Worm (Caenorhabditis elegans) whole organism, L3 larva: ENCODE results near the gene F48B9.3.

ENCODE experiments used
- R02D3.7 ChIP-seq: fragments of 150-350 bp; optimal IDR thresholded peaks from 2 replicates; lab custom pipeline; 2014; ENCODE audit warnings: missing biosample characterization, missing genetic modification characterization
- ceh-9 ChIP-seq: sonication (generic microtip); optimal IDR thresholded peaks from 2 replicates; lab custom pipeline; 2018; ENCODE audit warnings: missing biosample characterization, missing genetic modification characterization
- egl-27 ChIP-seq: sonication (generic microtip); optimal IDR thresholded peaks from 4 replicates; lab custom pipeline; 2017; ENCODE audit warnings: missing biosample characterization, missing genetic modification reagents, missing genetic modification characterization
- eor-1 ChIP-seq, 2 experiments: fragments of 150-350 bp; optimal IDR thresholded peaks; 2 replicates each; lab custom pipeline; 2014 to 2018; ENCODE audit warnings: missing biosample characterization in 2 of 2, missing genetic modification characterization in 2 of 2
- fkh-10 ChIP-seq: sonication (generic microtip); optimal IDR thresholded peaks from 2 replicates; lab custom pipeline; 2017; ENCODE audit warnings: missing biosample characterization, missing genetic modification reagents, missing genetic modification characterization
- hmg-11 ChIP-seq: sonication (generic microtip); optimal IDR thresholded peaks from 2 replicates; lab custom pipeline; 2016; ENCODE audit warnings: missing genetic modification characterization, missing compliant biosample characterization
- lin-15B ChIP-seq: fragments of 150-350 bp; optimal IDR thresholded peaks from 2 replicates; lab custom pipeline; 2014; ENCODE audit warnings: missing biosample characterization, missing genetic modification characterization
- mdl-1 ChIP-seq: fragments of 150-350 bp; optimal IDR thresholded peaks from 2 replicates; lab custom pipeline; 2014; ENCODE audit warnings: missing biosample characterization, missing genetic modification characterization
- nhr-11 ChIP-seq: fragments of 150-350 bp; optimal IDR thresholded peaks from 2 replicates; lab custom pipeline; 2014; ENCODE audit warnings: missing biosample characterization, missing genetic modification characterization
- nhr-237 ChIP-seq: fragments of 150-350 bp; optimal IDR thresholded peaks from 2 replicates; lab custom pipeline; 2014; ENCODE audit warnings: missing biosample characterization, missing genetic modification characterization
- nhr-28 ChIP-seq: fragments of 150-350 bp; optimal IDR thresholded peaks from 2 replicates; lab custom pipeline; 2014; ENCODE audit warnings: missing biosample characterization, missing genetic modification characterization
- nhr-77 ChIP-seq: fragments of 150-350 bp; optimal IDR thresholded peaks from 2 replicates; lab custom pipeline; 2014; ENCODE audit warnings: missing biosample characterization, missing genetic modification characterization
- pha-4 ChIP-seq: fragments of 150-350 bp; optimal IDR thresholded peaks from 2 replicates; lab custom pipeline; 2014; ENCODE audit warnings: missing biosample characterization, missing genetic modification reagents, missing genetic modification characterization
- unc-62 ChIP-seq: fragments of 150-350 bp; sonication (generic microtip); optimal IDR thresholded peaks from 4 replicates; lab custom pipeline; 2014; ENCODE audit warnings: missing biosample characterization, missing genetic modification reagents, missing genetic modification characterization

- TF ChIP-seq nhr-237 (tag; lab: Kevin White, UChicago): no peak
- TF ChIP-seq lin-15B (tag; lab: Kevin White, UChicago): no peak
- TF ChIP-seq egl-27 (tag; lab: Kevin White, UChicago): no peak
- TF ChIP-seq eor-1 (tag; optimal IDR thresholded peaks at IDR 0.05; lab: Kevin White, UChicago): no peak
- TF ChIP-seq nhr-28 (tag; lab: Kevin White, UChicago): no peak
- TF ChIP-seq hmg-11 (tag; lab: Kevin White, UChicago): no peak
- no peak for TF ChIP-seq nhr-77 (tag; lab: Kevin White, UChicago)
- TF ChIP-seq mdl-1: no peak
- no peak for TF ChIP-seq R02D3.7
- no peak for TF ChIP-seq ceh-9 (tag; lab: Kevin White, UChicago)
- TF ChIP-seq unc-62 (GFP tag; lab: Kevin White, UChicago): no peak
- no peak for TF ChIP-seq nhr-11 (tag; lab: Kevin White, UChicago)
- TF ChIP-seq pha-4 (tag; lab: Kevin White, UChicago): no peak
- TF ChIP-seq fkh-10 (GFP tag; lab: Kevin White, UChicago): no peak
Observed at ce11 chrX:2197444-2197843, 32.6 kb downstream of the F48B9.3 start.
